Worm (Caenorhabditis elegans) whole organism, young adult: ENCODE results near the gene ztf-29.

Experiments used
- C17E4.6 ChIP-seq: fragments of 200-800 bp; sonication (Bioruptor generic); IDR thresholded peaks from 2 replicates; pipeline ENCODE4 v1.3.6; 2022; ENCODE audit warnings: missing genetic modification reagents, missing genetic modification characterization, missing compliant biosample characterization
- F52B5.7 ChIP-seq: sonication (generic microtip); optimal IDR thresholded peaks from 2 replicates; lab custom pipeline; 2016; ENCODE audit warnings: mild to moderate bottlenecking, missing genetic modification characterization, missing compliant biosample characterization
- ceh-27 ChIP-seq: fragments of 200-800 bp; sonication (Bioruptor generic); optimal IDR thresholded peaks from 2 replicates; lab custom pipeline; 2018; ENCODE audit warnings: mild to moderate bottlenecking, missing genetic modification characterization, moderate library complexity, missing compliant biosample characterization
- ets-4 ChIP-seq: fragments of 200-800 bp; sonication (Bioruptor generic); optimal IDR thresholded peaks from 2 replicates; lab custom pipeline; 2018; ENCODE audit warnings: mild to moderate bottlenecking, missing genetic modification characterization, missing compliant biosample characterization
- hmg-20 ChIP-seq: fragments of 200-800 bp; sonication (Bioruptor generic); IDR thresholded peaks from 2 replicates; pipeline ENCODE4 v1.3.6; 2022; ENCODE audit warnings: missing genetic modification reagents, missing genetic modification characterization, missing compliant biosample characterization
- mxl-1 ChIP-seq: sonication (generic microtip); optimal IDR thresholded peaks from 2 replicates; lab custom pipeline; 2016; ENCODE audit warnings: missing genetic modification characterization, missing compliant biosample characterization
- nfya-2 ChIP-seq: fragments of 200-800 bp; sonication (Bioruptor generic); IDR thresholded peaks from 2 replicates; pipeline ENCODE4 v1.3.6; 2022; ENCODE audit warnings: missing genetic modification reagents, missing genetic modification characterization, missing compliant biosample characterization

DNA sequence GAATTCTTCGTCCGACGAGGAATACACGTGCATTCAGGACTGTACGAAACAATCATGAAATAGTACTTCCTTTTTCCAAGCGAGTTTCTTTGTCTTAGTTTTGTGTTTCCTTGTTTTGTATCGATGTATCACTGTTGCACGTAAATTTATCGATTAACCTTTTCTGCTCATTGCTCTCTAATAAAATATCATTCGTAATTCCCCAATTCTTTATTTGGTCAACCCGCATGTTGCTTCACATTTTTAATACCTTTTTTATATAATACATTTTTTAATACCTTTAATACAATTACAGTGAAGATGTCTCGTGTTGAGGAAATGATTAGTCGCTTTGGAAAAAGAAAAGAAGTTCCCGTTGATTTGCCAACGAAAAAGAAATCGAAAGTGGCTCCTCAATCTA is 46.9 kb downstream of the ztf-29 start, which contains the start of gene Y66D12A.1:
- TF ChIP-seq ets-4 (GFP tag; lab: Kevin White, UChicago): no peak
- TF ChIP-seq C17E4.6 (GFP tag; lab: Robert Waterston, UW): no peak
- no peak for TF ChIP-seq nfya-2 (GFP tag; lab: Robert Waterston, UW)
- TF ChIP-seq F52B5.7 (tag; lab: Kevin White, UChicago): no peak
- TF ChIP-seq ceh-27 (GFP tag; lab: Kevin White, UChicago): no peak
- no peak for TF ChIP-seq hmg-20
- TF ChIP-seq mxl-1 (tag; lab: Kevin White, UChicago): no peak
